Fruit fly (Drosophila melanogaster) whole organism, wandering third instar larva: ENCODE measurements around the gene CG46430.

Experiments
- Abd-B ChIP-seq: fragments of >200 bp; optimal IDR thresholded peaks from 2 replicates; lab custom pipeline; 2017; ENCODE audit warnings: missing biosample characterization, missing genetic modification characterization
- OdsH ChIP-seq: fragments of 200-800 bp; sonication (Bioruptor generic); optimal IDR thresholded peaks from 2 replicates; lab custom pipeline; 2016; ENCODE audit warnings: missing biosample characterization, mild to moderate bottlenecking, missing genetic modification characterization
- Rel ChIP-seq, 2 experiments: fragments of 200-800 bp; sonication (Bioruptor generic) in 1 of 2; optimal IDR thresholded peaks; 2 replicates in 1 of 2; 3 replicates in 1 of 2; lab custom pipeline; 2016 to 2019; ENCODE audit warnings: mild to moderate bottlenecking in 2 of 2, missing biosample characterization in 2 of 2, missing genetic modification characterization in 2 of 2, moderate library complexity in 1 of 2
- Sp1 ChIP-seq: fragments of 200-800 bp; sonication (Bioruptor generic); optimal IDR thresholded peaks from 3 replicates; lab custom pipeline; 2019; ENCODE audit warnings: missing biosample characterization, mild to moderate bottlenecking, missing genetic modification characterization, moderate library complexity
- fru ChIP-seq: fragments of 200-800 bp; sonication (Bioruptor generic); optimal IDR thresholded peaks from 3 replicates; lab custom pipeline; 2016; ENCODE audit warnings: missing biosample characterization, mild to moderate bottlenecking, missing genetic modification characterization
- h ChIP-seq: fragments of 200-800 bp; sonication (Bioruptor generic); optimal IDR thresholded peaks from 3 replicates; lab custom pipeline; 2016; ENCODE audit warnings: missing biosample characterization, mild to moderate bottlenecking, missing genetic modification characterization
- rgr ChIP-seq: fragments of 200-800 bp; sonication (Bioruptor generic); optimal IDR thresholded peaks from 3 replicates; lab custom pipeline; 2016; ENCODE audit warnings: missing biosample characterization, mild to moderate bottlenecking, missing genetic modification characterization
- usp ChIP-seq: fragments of >200 bp; optimal IDR thresholded peaks from 2 replicates; lab custom pipeline; 2017; ENCODE audit warnings: missing biosample characterization, missing genetic modification characterization

dm6 chr3L:10485496-10485895 lies 7.2 kb downstream of the CG46430 start:
- no peak for TF ChIP-seq Abd-B (GFP tag; lab: Kevin White, UChicago)
- TF ChIP-seq fru (GFP tag; lab: Kevin White, UChicago) = no peak
- no peak for TF ChIP-seq rgr (GFP tag; lab: Kevin White, UChicago)
- no peak for TF ChIP-seq usp
- TF ChIP-seq Sp1 (GFP tag; lab: Kevin White, UChicago) = no peak
- TF ChIP-seq OdsH (GFP tag; lab: Kevin White, UChicago) = no peak
- no peak for TF ChIP-seq h
- no peak for TF ChIP-seq Rel (GFP tag; optimal IDR thresholded peaks at IDR 0.05; lab: Kevin White, UChicago)
- no peak for TF ChIP-seq Rel (tag; optimal IDR thresholded peaks at IDR 0.05; lab: Kevin White, UChicago)
